Fruit fly (Drosophila melanogaster) whole organism, embryonic: ENCODE results near the gene CG11699.

Experiments
- Ada2b ChIP-seq: fragments of 200-800 bp; sonication (Bioruptor generic); IDR thresholded peaks from 2 replicates; pipeline ENCODE4 v1.3.6; 2022; ENCODE audit warnings: missing biosample characterization, missing genetic modification characterization
- Asciz ChIP-seq: fragments of 200-800 bp; sonication (Bioruptor generic); optimal IDR thresholded peaks from 2 replicates; lab custom pipeline; 2017; ENCODE audit warnings: missing biosample characterization, mild to moderate bottlenecking, missing genetic modification characterization, missing genetic modification reagents
- Atf6 ChIP-seq: fragments of 200-800 bp; sonication (Bioruptor generic); IDR thresholded peaks from 2 replicates; pipeline ENCODE4 v1.3.6; 2022; ENCODE audit warnings: missing biosample characterization, missing genetic modification characterization
- CG1233 ChIP-seq: fragments of 200-800 bp; sonication (Bioruptor generic); optimal IDR thresholded peaks from 4 replicates; lab custom pipeline; 2018; ENCODE audit warnings: missing biosample characterization, mild to moderate bottlenecking, missing genetic modification characterization
- CG12391 ChIP-seq: fragments of 200-800 bp; sonication (Bioruptor generic); optimal IDR thresholded peaks from 3 replicates; lab custom pipeline; 2018; ENCODE audit warnings: missing biosample characterization, mild to moderate bottlenecking, missing genetic modification characterization, moderate library complexity
- CG12769 ChIP-seq: fragments of 200-800 bp; sonication (Bioruptor generic); optimal IDR thresholded peaks from 2 replicates; lab custom pipeline; 2019; ENCODE audit warnings: missing biosample characterization, mild to moderate bottlenecking, missing genetic modification characterization, moderate library complexity
- CG14014 ChIP-seq: fragments of 200-800 bp; sonication (Bioruptor generic); IDR thresholded peaks from 2 replicates; pipeline ENCODE4 v1.3.6; 2022; ENCODE audit warnings: missing biosample characterization, missing genetic modification characterization
- CG15601 ChIP-seq: fragments of 200-800 bp; sonication (Bioruptor generic); optimal IDR thresholded peaks from 3 replicates; lab custom pipeline; 2019; ENCODE audit warnings: missing biosample characterization, mild to moderate bottlenecking, missing genetic modification characterization, moderate library complexity
- CG15696 ChIP-seq: fragments of 200-800 bp; sonication (Bioruptor generic); optimal IDR thresholded peaks from 2 replicates; lab custom pipeline; 2019; ENCODE audit warnings: missing biosample characterization, mild to moderate bottlenecking, missing genetic modification characterization, moderate library complexity
- CG31224 ChIP-seq: fragments of 200-800 bp; sonication (Bioruptor generic); IDR thresholded peaks from 2 replicates; pipeline ENCODE4 v1.3.6; 2022; ENCODE audit warnings: missing biosample characterization, missing genetic modification characterization
- CG3726 ChIP-seq: fragments of 200-800 bp; sonication (Bioruptor generic); IDR thresholded peaks from 3 replicates; pipeline ENCODE4, ENCODE4 v1.3.6; 2022; ENCODE audit warnings: missing biosample characterization, missing genetic modification characterization
- CG3838 ChIP-seq: fragments of 200-800 bp; sonication (Bioruptor generic); optimal IDR thresholded peaks from 3 replicates; lab custom pipeline; 2016; ENCODE audit warnings: missing biosample characterization, missing genetic modification characterization
- CG4424 ChIP-seq: fragments of 200-800 bp; sonication (Bioruptor generic); optimal IDR thresholded peaks from 3 replicates; lab custom pipeline; 2016; ENCODE audit warnings: missing biosample characterization, missing genetic modification characterization
- CG4854 ChIP-seq: fragments of 200-800 bp; sonication (Bioruptor generic); optimal IDR thresholded peaks from 2 replicates; lab custom pipeline; 2016; ENCODE audit warnings: missing biosample characterization, missing genetic modification characterization, inconsistent platforms
- CG5245 ChIP-seq: fragments of 200-800 bp; sonication (Bioruptor generic); optimal IDR thresholded peaks from 3 replicates; lab custom pipeline; 2016; ENCODE audit warnings: missing biosample characterization, missing genetic modification characterization
- CG6765 ChIP-seq: fragments of 200-800 bp; sonication (Bioruptor generic); optimal IDR thresholded peaks from 3 replicates; lab custom pipeline; 2017; ENCODE audit warnings: missing biosample characterization, mild to moderate bottlenecking, missing genetic modification characterization
- CG7928 ChIP-seq: fragments of 200-800 bp; sonication (Bioruptor generic); optimal IDR thresholded peaks from 2 replicates; lab custom pipeline; 2017; ENCODE audit warnings: missing biosample characterization, mild to moderate bottlenecking, missing genetic modification characterization
- CG9797 ChIP-seq: fragments of 200-800 bp; sonication (Bioruptor generic); optimal IDR thresholded peaks from 3 replicates; lab custom pipeline; 2018; ENCODE audit warnings: missing biosample characterization, mild to moderate bottlenecking, missing genetic modification characterization
- CHES-1-like ChIP-seq: fragments of 200-800 bp; sonication (Bioruptor generic); optimal IDR thresholded peaks from 2 replicates; lab custom pipeline; 2016; ENCODE audit warnings: missing biosample characterization, missing genetic modification characterization
- H15 ChIP-seq: fragments of 200-800 bp; sonication (Bioruptor generic); IDR thresholded peaks from 3 replicates; pipeline ENCODE4 v1.3.6; 2022; ENCODE audit warnings: missing biosample characterization, missing genetic modification characterization
- Med ChIP-seq: fragments of 200-800 bp; sonication (Bioruptor generic); peaks from one replicate; lab custom pipeline; 2016; ENCODE audit warnings: missing biosample characterization, missing genetic modification characterization, mild to moderate bottlenecking, inconsistent platforms, moderate library complexity
- NfI ChIP-seq: fragments of 200-800 bp; sonication (Bioruptor generic); optimal IDR thresholded peaks from 3 replicates; lab custom pipeline; 2018; ENCODE audit warnings: missing biosample characterization, mild to moderate bottlenecking, missing genetic modification characterization, moderate library complexity
- Pdp1 ChIP-seq, 2 experiments: fragments of 200-800 bp; sonication (Bioruptor generic); optimal IDR thresholded peaks; 3 replicates each; lab custom pipeline; 2016; ENCODE audit warnings: missing biosample characterization in 2 of 2, missing genetic modification characterization in 2 of 2, mild to moderate bottlenecking in 1 of 2, moderate library complexity in 1 of 2
- Ssrp ChIP-seq: fragments of 200-800 bp; sonication (Bioruptor generic); optimal IDR thresholded peaks from 2 replicates; lab custom pipeline; 2018; ENCODE audit warnings: missing biosample characterization, mild to moderate bottlenecking, missing genetic modification characterization, moderate library complexity
- TFAM ChIP-seq: fragments of 200-800 bp; sonication (Bioruptor generic); optimal IDR thresholded peaks from 2 replicates; lab custom pipeline; 2017; ENCODE audit warnings: missing biosample characterization, missing genetic modification characterization, inconsistent platforms
- Vsx1 ChIP-seq: fragments of 200-800 bp; sonication (Bioruptor generic); optimal IDR thresholded peaks from 2 replicates; lab custom pipeline; 2017; ENCODE audit warnings: missing biosample characterization, mild to moderate bottlenecking, missing genetic modification characterization, missing genetic modification reagents
- al ChIP-seq: fragments of 200-800 bp; sonication (Bioruptor generic); IDR thresholded peaks from 2 replicates; pipeline ENCODE4 v1.3.6; 2022; ENCODE audit warnings: missing biosample characterization, missing genetic modification characterization
- bab2 ChIP-seq: fragments of 200-800 bp; sonication (Bioruptor generic); optimal IDR thresholded peaks from 2 replicates; lab custom pipeline; 2016; ENCODE audit warnings: missing biosample characterization, missing genetic modification characterization
- br ChIP-seq: fragments of >200 bp; optimal IDR thresholded peaks from 2 replicates; lab custom pipeline; 2017
- croc ChIP-seq: fragments of 200-800 bp; sonication (Bioruptor generic); conservative IDR thresholded peaks from 3 replicates; pipeline ENCODE4 v1.3.6; 2022; ENCODE audit warnings: missing biosample characterization, missing genetic modification characterization
- danr ChIP-seq: fragments of 200-800 bp; sonication (Bioruptor generic); IDR thresholded peaks from 2 replicates; pipeline ENCODE4 v1.3.6; 2022; ENCODE audit warnings: missing biosample characterization, missing genetic modification characterization
- dpn ChIP-seq, 2 experiments: fragments of 200-800 bp; sonication (Bioruptor generic); optimal IDR thresholded peaks; 3 replicates each; lab custom pipeline; 2016; ENCODE audit warnings: missing biosample characterization in 2 of 2, missing genetic modification characterization in 2 of 2
- ems ChIP-seq: fragments of 200-800 bp; sonication (Bioruptor generic); optimal IDR thresholded peaks from 3 replicates; lab custom pipeline; 2016; ENCODE audit warnings: missing biosample characterization, missing genetic modification characterization
- en ChIP-seq: fragments of 200-800 bp; sonication (Bioruptor generic); optimal IDR thresholded peaks from 2 replicates; lab custom pipeline; 2016; ENCODE audit warnings: missing biosample characterization, missing genetic modification characterization
- fd102C ChIP-seq: fragments of 200-800 bp; sonication (Bioruptor generic); optimal IDR thresholded peaks from 2 replicates; lab custom pipeline; 2018; ENCODE audit warnings: missing biosample characterization, mild to moderate bottlenecking, missing genetic modification characterization, moderate library complexity
- ftz-f1 ChIP-seq: fragments of 200-800 bp; sonication (Bioruptor generic); optimal IDR thresholded peaks from 2 replicates; lab custom pipeline; 2016; ENCODE audit warnings: missing biosample characterization, missing genetic modification characterization
- gce ChIP-seq: fragments of 200-800 bp; sonication (Bioruptor generic); IDR thresholded peaks from 3 replicates; pipeline ENCODE4 v1.3.6; 2022; ENCODE audit warnings: missing biosample characterization, missing genetic modification characterization
- grau ChIP-seq: fragments of 200-800 bp; optimal IDR thresholded peaks from 3 replicates; lab custom pipeline; 2019; ENCODE audit warnings: missing biosample characterization, mild to moderate bottlenecking, missing genetic modification characterization, moderate library complexity
- gro ChIP-seq: fragments of 200-800 bp; sonication (Bioruptor generic); optimal IDR thresholded peaks from 2 replicates; lab custom pipeline; 2016; ENCODE audit warnings: missing biosample characterization, missing genetic modification characterization
- insv ChIP-seq, 2 experiments: fragments of 200-800 bp; sonication (Bioruptor generic); optimal IDR thresholded peaks; 3 replicates each; lab custom pipeline; 2016 to 2018; ENCODE audit warnings: missing biosample characterization in 2 of 2, missing genetic modification characterization in 2 of 2
- kni ChIP-seq: fragments of 200-800 bp; sonication (Bioruptor generic); optimal IDR thresholded peaks from 3 replicates; lab custom pipeline; 2017; ENCODE audit warnings: mild to moderate bottlenecking, missing biosample characterization, missing genetic modification reagents, missing genetic modification characterization
- lilli ChIP-seq: fragments of 200-800 bp; sonication (Bioruptor generic); optimal IDR thresholded peaks from 3 replicates; lab custom pipeline; 2016; ENCODE audit warnings: missing biosample characterization, missing genetic modification characterization
- lov ChIP-seq, 2 experiments: fragments of 200-800 bp in 1 of 2; fragments of >200 bp in 1 of 2; sonication (Bioruptor generic) in 1 of 2; IDR thresholded peaks in 1 of 2; optimal IDR thresholded peaks in 1 of 2; 2 replicates in 1 of 2; 3 replicates in 1 of 2; pipeline versions ENCODE4 v1.3.6 to Lab custom; 2017 to 2022; ENCODE audit warnings: missing biosample characterization in 1 of 2, missing genetic modification characterization in 1 of 2
- mld ChIP-seq: fragments of 200-800 bp; sonication (Bioruptor generic); IDR thresholded peaks from 3 replicates; pipeline ENCODE4 v1.3.6; 2022; ENCODE audit warnings: missing biosample characterization, missing genetic modification characterization; ENCODE audit not compliant: partially characterized antibody
- p53 ChIP-seq: fragments of 200-800 bp; sonication (Bioruptor generic); optimal IDR thresholded peaks from 2 replicates; lab custom pipeline; 2016; ENCODE audit warnings: missing biosample characterization, missing genetic modification characterization
- sc ChIP-seq, 3 experiments: fragments of >200 bp in 2 of 3; fragments of 200-800 bp in 1 of 3; sonication (Bioruptor generic) in 1 of 3; optimal IDR thresholded peaks; 2 replicates in 2 of 3; 3 replicates in 1 of 3; lab custom pipeline; 2017; ENCODE audit warnings: mild to moderate bottlenecking in 1 of 3, missing biosample characterization in 1 of 3, missing genetic modification characterization in 1 of 3, missing genetic modification reagents in 1 of 3
- sd ChIP-seq: fragments of 200-800 bp; sonication (Bioruptor generic); optimal IDR thresholded peaks from 3 replicates; lab custom pipeline; 2018; ENCODE audit warnings: missing biosample characterization, mild to moderate bottlenecking, missing genetic modification characterization, moderate library complexity
- sima ChIP-seq: fragments of 200-800 bp; sonication (Bioruptor generic); optimal IDR thresholded peaks from 2 replicates; lab custom pipeline; 2016; ENCODE audit warnings: missing biosample characterization, missing genetic modification characterization
- slp2 ChIP-seq: fragments of 200-800 bp; sonication (Bioruptor generic); optimal IDR thresholded peaks from 2 replicates; lab custom pipeline; 2016; ENCODE audit warnings: missing biosample characterization, missing genetic modification characterization
- unpg ChIP-seq: fragments of 200-800 bp; sonication (Bioruptor generic); optimal IDR thresholded peaks from 3 replicates; lab custom pipeline; 2018; ENCODE audit warnings: missing biosample characterization, mild to moderate bottlenecking, missing genetic modification characterization, moderate library complexity

The CG11699 gene

dm6 chrX:11550078-11550477, 20.3 kb upstream of the CG11699 start (continued):
- TF ChIP-seq NfI (peak; percentile 22), sc (optimal IDR thresholded peaks at IDR 0.05; lab: Kevin White, UChicago) (no peak), sc (GFP tag; optimal IDR thresholded peaks at IDR 0.05; lab: Kevin White, UChicago) (no peak), CG4424 (GFP tag; lab: Kevin White, UChicago) (no peak), croc (no peak), CG3726 (GFP tag; lab: Robert Waterston, UW) (no peak), CHES-1-like (GFP tag; lab: Kevin White, UChicago) (no peak), sima (no peak), kni (GFP tag; lab: Kevin White, UChicago) (no peak), CG7928 (GFP tag; lab: Kevin White, UChicago) (no peak), CG14014 (0 out of 2 replicates have a peak, but pooled peaks have one; percentile 26), Ada2b (GFP tag; lab: Robert Waterston, UW) (peak; percentile 36; the same call in 1 of the 2 replicates), bab2 (GFP tag; lab: Kevin White, UChicago) (peak; percentile 34), en (GFP tag; lab: Kevin White, UChicago) (peak; percentile 8), gro (GFP tag; lab: Kevin White, UChicago) (no peak), p53 (GFP tag; lab: Kevin White, UChicago) (no peak), Asciz (GFP tag; lab: Kevin White, UChicago) (no peak), danr (GFP tag; lab: Robert Waterston, UW) (no peak), grau (tag; lab: Kevin White, UChicago) (peak; percentile 36), CG4854 (GFP tag; lab: Kevin White, UChicago) (no peak), sd (no peak), slp2 (GFP tag; lab: Kevin White, UChicago) (no peak), gce (no peak), CG9797 (GFP tag; lab: Kevin White, UChicago) (no peak), CG1233 (GFP tag; lab: Kevin White, UChicago) (no peak), Atf6 (peak; percentile 49; the same call in 1 of the 2 replicates), insv (GFP tag; optimal IDR thresholded peaks at IDR 0.05; lab: Kevin White, UChicago) (no peak), CG5245 (GFP tag; lab: Kevin White, UChicago) (no peak), mld (GFP tag; lab: Robert Waterston, UW) (no peak), CG12391 (tag; lab: Kevin White, UChicago) (peak; percentile 16), CG3838 (GFP tag; lab: Kevin White, UChicago) (no peak), unpg (peak; percentile 18), fd102C (GFP tag; lab: Kevin White, UChicago) (no peak), lov (optimal IDR thresholded peaks at IDR 0.05; lab: Kevin White, UChicago) (no peak), lov (GFP tag; IDR thresholded peaks at IDR 0.05; lab: Robert Waterston, UW) (no peak), TFAM (GFP tag; lab: Kevin White, UChicago) (no peak), CG15601 (tag; lab: Kevin White, UChicago) (no peak), ems (GFP tag; lab: Kevin White, UChicago) (no peak), H15 (no peak), Med (peak; percentile 71), Pdp1 (GFP tag; optimal IDR thresholded peaks at IDR 0.05; lab: Kevin White, UChicago) (peak; percentile 10 to 24), br (no peak), Vsx1 (no peak), Ssrp (tag; lab: Kevin White, UChicago) (no peak), dpn (GFP tag; optimal IDR thresholded peaks at IDR 0.05; lab: Kevin White, UChicago) (peak in 1 of 2 experiments; percentile 24), lilli (GFP tag; lab: Kevin White, UChicago) (peak; percentile 43), CG31224 (GFP tag; lab: Robert Waterston, UW) (no peak), al (GFP tag; lab: Robert Waterston, UW) (no peak), CG15696 (no peak), CG6765 (GFP tag; lab: Kevin White, UChicago) (no peak), CG12769 (tag; lab: Kevin White, UChicago) (peak; percentile 65), ftz-f1 (no peak)
